Worm (Caenorhabditis elegans) whole organism, L4 larva: ENCODE results near the gene jun-1.

Experiments
- D1046.2 ChIP-seq: fragments of 200-800 bp; sonication (Bioruptor generic); IDR thresholded peaks from 2 replicates; pipeline ENCODE4 v1.3.6; 2022; ENCODE audit warnings: missing genetic modification characterization, missing compliant biosample characterization
- F10B5.3 ChIP-seq: sonication (generic microtip); optimal IDR thresholded peaks from 2 replicates; lab custom pipeline; 2016; ENCODE audit warnings: mild to moderate bottlenecking, missing genetic modification characterization, missing compliant biosample characterization
- F49E8.2 ChIP-seq: sonication (generic microtip); optimal IDR thresholded peaks from 2 replicates; lab custom pipeline; 2016; ENCODE audit warnings: missing compliant biosample characterization, mild to moderate bottlenecking, missing genetic modification characterization, borderline replicate concordance
- aha-1 ChIP-seq: fragments of 150-350 bp; peaks from one replicate; lab custom pipeline; 2014; ENCODE audit warnings: missing biosample characterization, missing genetic modification characterization
- ceh-62 ChIP-seq: sonication (generic microtip); optimal IDR thresholded peaks from 2 replicates; lab custom pipeline; 2017; ENCODE audit warnings: missing biosample characterization, missing genetic modification characterization
- cey-2 ChIP-seq: sonication (generic microtip); optimal IDR thresholded peaks from 3 replicates; lab custom pipeline; 2017; ENCODE audit warnings: missing genetic modification characterization, mild to moderate bottlenecking, missing compliant biosample characterization, antibody characterized with exemption, borderline replicate concordance; ENCODE audit not compliant: insufficient read depth
- ctbp-1 ChIP-seq: fragments of 200-800 bp; sonication (Bioruptor generic); IDR thresholded peaks from 2 replicates; pipeline ENCODE4 v1.3.6; 2022; ENCODE audit warnings: missing genetic modification reagents, missing genetic modification characterization, missing compliant biosample characterization
- daf-16 ChIP-seq, 3 experiments: sonication (generic microtip); optimal IDR thresholded peaks; 2 replicates each; lab custom pipeline; 2016 to 2017; ENCODE audit warnings: missing genetic modification characterization in 3 of 3, missing genetic modification reagents in 3 of 3, mild to moderate bottlenecking in 2 of 3, missing compliant biosample characterization in 2 of 3, missing biosample characterization in 1 of 3, moderate library complexity in 1 of 3
- daf-19 ChIP-seq: fragments of 200-800 bp; sonication (Bioruptor generic); conservative IDR thresholded peaks from 2 replicates; pipeline ENCODE4 v1.3.6; 2022; ENCODE audit warnings: missing genetic modification characterization, missing compliant biosample characterization
- daf-8 ChIP-seq: fragments of 200-800 bp; sonication (Bioruptor generic); IDR thresholded peaks from 2 replicates; pipeline ENCODE4 v1.3.6; 2022; ENCODE audit warnings: missing genetic modification characterization, missing compliant biosample characterization
- dmd-6 ChIP-seq: fragments of 200-800 bp; sonication (Bioruptor generic); IDR thresholded peaks from 2 replicates; pipeline ENCODE4 v1.3.6; 2022; ENCODE audit warnings: missing genetic modification reagents, missing genetic modification characterization, missing compliant biosample characterization
- dmd-9 ChIP-seq: fragments of 200-800 bp; sonication (Bioruptor generic); IDR thresholded peaks from 2 replicates; pipeline ENCODE4 v1.3.6; 2022; ENCODE audit warnings: missing genetic modification reagents, missing genetic modification characterization, missing compliant biosample characterization
- duxl-1 ChIP-seq: sonication (generic microtip); optimal IDR thresholded peaks from 2 replicates; lab custom pipeline; 2016; ENCODE audit warnings: mild to moderate bottlenecking, missing genetic modification characterization, moderate library complexity, missing compliant biosample characterization; ENCODE audit not compliant: poor library complexity
- dve-1 ChIP-seq: sonication (generic microtip); optimal IDR thresholded peaks from 2 replicates; lab custom pipeline; 2017; ENCODE audit warnings: antibody characterized with exemption, mild to moderate bottlenecking, missing genetic modification characterization, missing compliant biosample characterization; ENCODE audit not compliant: insufficient read depth
- egl-27 ChIP-seq: sonication (generic microtip); optimal IDR thresholded peaks from 3 replicates; lab custom pipeline; 2017; ENCODE audit warnings: missing biosample characterization, missing genetic modification reagents, missing genetic modification characterization
- hif-1 ChIP-seq, 2 experiments: sonication (generic microtip); optimal IDR thresholded peaks; 2 replicates each; lab custom pipeline; 2016 to 2017; ENCODE audit warnings: missing compliant biosample characterization in 2 of 2, missing genetic modification characterization in 2 of 2, missing genetic modification reagents in 2 of 2, missing genotype in 2 of 2, mild to moderate bottlenecking in 1 of 2
- lim-7 ChIP-seq: fragments of 200-800 bp; sonication (Bioruptor generic); IDR thresholded peaks from 2 replicates; pipeline ENCODE4 v1.3.6; 2022; ENCODE audit warnings: missing genetic modification characterization, missing compliant biosample characterization
- lin-1 ChIP-seq: fragments of 200-800 bp; sonication (Bioruptor generic); IDR thresholded peaks from 2 replicates; pipeline ENCODE4 v1.3.6; 2022; ENCODE audit warnings: missing genetic modification reagents, missing genetic modification characterization, missing compliant biosample characterization
- lin-15B ChIP-seq: fragments of 150-350 bp; sonication (generic microtip); optimal IDR thresholded peaks from 3 replicates; lab custom pipeline; 2014; ENCODE audit warnings: missing biosample characterization, missing genetic modification characterization
- lin-38 ChIP-seq: fragments of 200-800 bp; sonication (Bioruptor generic); IDR thresholded peaks from 2 replicates; pipeline ENCODE4 v1.3.6; 2022; ENCODE audit warnings: missing genetic modification reagents, missing genetic modification characterization, missing compliant biosample characterization
- lsy-2 ChIP-seq, 2 experiments: fragments of 150-350 bp in 1 of 2; sonication (generic microtip) in 1 of 2; optimal IDR thresholded peaks; 2 replicates each; lab custom pipeline; 2014 to 2017; ENCODE audit warnings: missing biosample characterization in 2 of 2, missing genetic modification characterization in 2 of 2
- madf-9 ChIP-seq: fragments of 200-800 bp; sonication (Bioruptor generic); conservative IDR thresholded peaks from 2 replicates; pipeline ENCODE4 v1.3.6; 2022; ENCODE audit warnings: missing genetic modification reagents, missing genetic modification characterization, missing compliant biosample characterization
- mdl-1 ChIP-seq, 2 experiments: fragments of 150-350 bp in 1 of 2; sonication (generic microtip) in 1 of 2; optimal IDR thresholded peaks; 2 replicates each; lab custom pipeline; 2014 to 2017; ENCODE audit warnings: missing biosample characterization in 2 of 2, missing genetic modification characterization in 2 of 2
- mep-1 ChIP-seq: fragments of 150-350 bp; sonication (generic microtip); optimal IDR thresholded peaks from 3 replicates; lab custom pipeline; 2014; ENCODE audit warnings: missing biosample characterization, missing genetic modification characterization
- mxl-3 ChIP-seq: fragments of 200-800 bp; sonication (Bioruptor generic); optimal IDR thresholded peaks from 2 replicates; lab custom pipeline; 2018; ENCODE audit warnings: mild to moderate bottlenecking, missing genetic modification characterization, missing compliant biosample characterization
- nhr-10 ChIP-seq: fragments of 150-350 bp; optimal IDR thresholded peaks from 2 replicates; lab custom pipeline; 2014; ENCODE audit warnings: missing biosample characterization, missing genetic modification characterization
- nhr-11 ChIP-seq: fragments of 150-350 bp; optimal IDR thresholded peaks from 2 replicates; lab custom pipeline; 2014; ENCODE audit warnings: missing biosample characterization, missing genetic modification characterization
- nhr-25 ChIP-seq: sonication (generic microtip); optimal IDR thresholded peaks from 2 replicates; lab custom pipeline; 2017; ENCODE audit warnings: missing genetic modification characterization, mild to moderate bottlenecking, missing compliant biosample characterization, antibody characterized with exemption, moderate library complexity, borderline replicate concordance; ENCODE audit not compliant: insufficient read depth
- nhr-42 ChIP-seq: fragments of 200-800 bp; sonication (Bioruptor generic); IDR thresholded peaks from 2 replicates; pipeline ENCODE4 v1.3.6; 2022; ENCODE audit warnings: missing genetic modification characterization, missing compliant biosample characterization
- nhr-6 ChIP-seq: fragments of 150-350 bp; optimal IDR thresholded peaks from 2 replicates; lab custom pipeline; 2014; ENCODE audit warnings: missing biosample characterization, missing genetic modification characterization
- pha-4 ChIP-seq, 2 experiments: fragments of 150-350 bp in 1 of 2; fragments of 200-800 bp in 1 of 2; sonication (Bioruptor generic) in 1 of 2; IDR thresholded peaks in 1 of 2; optimal IDR thresholded peaks in 1 of 2; 2 replicates each; pipeline versions ENCODE4 v1.3.6 to Lab custom; 2014 to 2022; ENCODE audit warnings: missing genetic modification characterization in 2 of 2, missing genetic modification reagents in 2 of 2, missing biosample characterization in 1 of 2, missing compliant biosample characterization in 1 of 2
- pqm-1 ChIP-seq: sonication (generic microtip); optimal IDR thresholded peaks from 2 replicates; lab custom pipeline; 2017; ENCODE audit warnings: missing biosample characterization, missing genetic modification characterization
- rbr-2 ChIP-seq: sonication (generic microtip); optimal IDR thresholded peaks from 2 replicates; lab custom pipeline; 2016; ENCODE audit warnings: missing genotype, missing genetic modification characterization, missing compliant biosample characterization
- saeg-2 ChIP-seq: fragments of 200-800 bp; sonication (Bioruptor generic); IDR thresholded peaks from 2 replicates; pipeline ENCODE4 v1.3.6; 2022; ENCODE audit warnings: missing genetic modification reagents, missing genetic modification characterization, missing compliant biosample characterization
- spr-1 ChIP-seq: sonication (generic microtip); optimal IDR thresholded peaks from 2 replicates; lab custom pipeline; 2016; ENCODE audit warnings: mild to moderate bottlenecking, missing genetic modification characterization, missing compliant biosample characterization
- tag-97 ChIP-seq: fragments of 200-800 bp; sonication (Bioruptor generic); IDR thresholded peaks from 2 replicates; pipeline ENCODE4 v1.3.6; 2022; ENCODE audit warnings: missing genetic modification characterization, missing compliant biosample characterization
- unc-39 ChIP-seq: sonication (generic microtip); optimal IDR thresholded peaks from 2 replicates; lab custom pipeline; 2017; ENCODE audit warnings: missing biosample characterization, missing genetic modification characterization
- zag-1 ChIP-seq: fragments of 150-350 bp; optimal IDR thresholded peaks from 2 replicates; lab custom pipeline; 2014; ENCODE audit warnings: missing biosample characterization, missing genetic modification characterization
- zfp-3 ChIP-seq: fragments of 200-800 bp; sonication (Bioruptor generic); conservative IDR thresholded peaks from 2 replicates; pipeline ENCODE4 v1.3.6; 2022; ENCODE audit warnings: missing genetic modification reagents, missing genetic modification characterization, missing compliant biosample characterization
- ztf-11 ChIP-seq: fragments of 150-350 bp; optimal IDR thresholded peaks from 2 replicates; lab custom pipeline; 2014; ENCODE audit warnings: missing biosample characterization, missing genetic modification characterization

The jun-1 gene

DNA sequence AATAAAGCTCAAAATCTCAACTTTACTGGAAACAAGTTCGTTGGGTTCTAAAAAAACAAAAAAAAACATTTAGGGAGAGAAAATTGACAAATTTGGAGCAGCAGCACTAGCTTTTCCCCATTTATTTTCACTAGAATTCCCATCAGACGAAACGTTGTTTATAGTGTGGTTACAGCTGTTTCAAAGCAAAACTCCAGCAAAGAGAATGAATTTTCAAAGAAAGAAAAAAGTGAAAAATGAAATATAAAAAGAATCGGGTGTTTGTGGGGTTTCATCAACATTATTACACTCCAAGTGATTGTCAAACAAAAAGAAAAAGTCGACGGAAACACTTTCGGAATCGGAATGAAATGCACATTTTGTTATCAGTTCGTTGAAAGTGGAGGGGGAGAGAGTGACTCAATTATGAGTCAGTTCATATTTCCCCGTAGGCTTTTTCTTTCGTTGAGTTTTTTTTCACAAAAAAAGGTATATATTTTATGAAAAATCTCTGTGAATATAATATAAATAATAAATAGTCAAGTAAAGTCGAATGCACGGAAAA, 18.6 kb upstream of the jun-1 start (continued):
- TF ChIP-seq zag-1 (tag; lab: Kevin White, UChicago) (no peak), dve-1 (peak; percentile 20), nhr-10 (tag; lab: Kevin White, UChicago) (no peak), mdl-1 (tag; optimal IDR thresholded peaks at IDR 0.05; lab: Kevin White, UChicago) (no peak), nhr-11 (tag; lab: Kevin White, UChicago) (no peak), nhr-25 (tag; lab: Kevin White, UChicago) (no peak), mep-1 (no peak), lin-15B (tag; lab: Kevin White, UChicago) (no peak), nhr-6 (tag; lab: Kevin White, UChicago) (no peak), lsy-2 (tag; optimal IDR thresholded peaks at IDR 0.05; lab: Kevin White, UChicago) (peak in 1 of 2 experiments; percentile 1), spr-1 (tag; lab: Kevin White, UChicago) (no peak), tag-97 (no peak), dmd-6 (GFP tag; lab: Robert Waterston, UW) (peak; percentile 55; the same call in 1 of the 2 replicates), mxl-3 (GFP tag; lab: Kevin White, UChicago) (no peak), F49E8.2 (no peak), lin-38 (no peak), saeg-2 (no peak), lin-1 (GFP tag; lab: Robert Waterston, UW) (no peak), zfp-3 (GFP tag; lab: Robert Waterston, UW) (no peak), nhr-42 (GFP tag; lab: Robert Waterston, UW) (no peak), daf-16 (GFP tag; optimal IDR thresholded peaks at IDR 0.05; lab: Kevin White, UChicago) (no peak), daf-16 (tag; optimal IDR thresholded peaks at IDR 0.05; lab: Kevin White, UChicago) (peak; percentile 54), unc-39 (tag; lab: Kevin White, UChicago) (no peak), lim-7 (no peak), hif-1 (tag; optimal IDR thresholded peaks at IDR 0.05; lab: Kevin White, UChicago) (no peak)

ce11 chrII:9097302-9097701, 15.7 kb upstream of the jun-1 start:
- TF ChIP-seq aha-1 (peak; percentile 91), lsy-2 (tag; optimal IDR thresholded peaks at IDR 0.05; lab: Kevin White, UChicago) (no peak)

ce11 chrII:9098505-9098904, 14.5 kb upstream of the jun-1 start, which contains the start of gene clh-5:
clh-5 (minus strand) TSS chrII:9098605.
- TF ChIP-seq lin-15B (tag; lab: Kevin White, UChicago) (no peak), rbr-2 (tag; lab: Kevin White, UChicago) (no peak), pha-4 (GFP tag; IDR thresholded peaks at IDR 0.05; lab: Robert Waterston, UW) (no peak), pha-4 (tag; optimal IDR thresholded peaks at IDR 0.05; lab: Kevin White, UChicago) (no peak), egl-27 (tag; lab: Kevin White, UChicago) (no peak), lim-7 (no peak), tag-97 (no peak), ceh-62 (tag; lab: Kevin White, UChicago) (no peak), duxl-1 (tag; lab: Kevin White, UChicago) (no peak), dmd-9 (GFP tag; lab: Robert Waterston, UW) (no peak), daf-8 (no peak), D1046.2 (GFP tag; lab: Robert Waterston, UW) (no peak), F10B5.3 (tag; lab: Kevin White, UChicago) (no peak), daf-19 (GFP tag; lab: Robert Waterston, UW) (no peak), spr-1 (tag; lab: Kevin White, UChicago) (no peak), madf-9 (GFP tag; lab: Robert Waterston, UW) (no peak), cey-2 (tag; lab: Kevin White, UChicago) (no peak), ztf-11 (tag; lab: Kevin White, UChicago) (no peak), nhr-25 (tag; lab: Kevin White, UChicago) (no peak), pqm-1 (tag; lab: Kevin White, UChicago) (no peak), ctbp-1 (GFP tag; lab: Robert Waterston, UW) (no peak)
- TF ChIP-seq, all 104 proteins: peak for 0
